Fruit fly (Drosophila melanogaster) whole organism, prepupa: ENCODE results near the gene Tlk.

Source experiments
- Blimp-1 ChIP-seq: fragments of 200-800 bp; sonication (Bioruptor generic); optimal IDR thresholded peaks from 3 replicates; lab custom pipeline; 2017; ENCODE audit warnings: missing biosample characterization, missing genetic modification characterization, mild to moderate bottlenecking, moderate library complexity, missing genetic modification reagents
- CG10631 ChIP-seq: fragments of 200-800 bp; sonication (Bioruptor generic); optimal IDR thresholded peaks from 2 replicates; lab custom pipeline; 2016; ENCODE audit warnings: missing biosample characterization, missing genetic modification characterization
- CG10669 ChIP-seq: fragments of 200-800 bp; sonication (Bioruptor generic); optimal IDR thresholded peaks from 3 replicates; lab custom pipeline; 2018; ENCODE audit warnings: missing biosample characterization, mild to moderate bottlenecking, missing genetic modification characterization, moderate library complexity
- CG11294 ChIP-seq: fragments of 200-800 bp; sonication (Bioruptor generic); IDR thresholded peaks from 2 replicates; pipeline ENCODE4 v1.3.6; 2022; ENCODE audit warnings: missing biosample characterization, missing genetic modification characterization
- CG11762 ChIP-seq: fragments of 200-800 bp; sonication (Bioruptor generic); optimal IDR thresholded peaks from 3 replicates; lab custom pipeline; 2016; ENCODE audit warnings: missing biosample characterization, missing genetic modification characterization; ENCODE audit not compliant: insufficient read depth
- CG15336 ChIP-seq: fragments of 200-800 bp; sonication (Bioruptor generic); IDR thresholded peaks from 2 replicates; pipeline ENCODE4 v1.3.6; 2022; ENCODE audit warnings: missing biosample characterization, missing genetic modification characterization
- CG1621 ChIP-seq: fragments of 200-800 bp; sonication (Bioruptor generic); optimal IDR thresholded peaks from 3 replicates; lab custom pipeline; 2018; ENCODE audit warnings: missing biosample characterization, mild to moderate bottlenecking, missing genetic modification characterization
- CG16779 ChIP-seq: fragments of 200-800 bp; sonication (Bioruptor generic); optimal IDR thresholded peaks from 3 replicates; lab custom pipeline; 2017; ENCODE audit warnings: missing biosample characterization, mild to moderate bottlenecking, missing genetic modification characterization
- CG3032 ChIP-seq: fragments of 200-800 bp; optimal IDR thresholded peaks from 2 replicates; lab custom pipeline; 2019; ENCODE audit warnings: missing biosample characterization, mild to moderate bottlenecking, missing genetic modification characterization, moderate library complexity
- CG3919 ChIP-seq: fragments of 200-800 bp; sonication (Bioruptor generic); optimal IDR thresholded peaks from 3 replicates; lab custom pipeline; 2016; ENCODE audit warnings: missing biosample characterization, missing genetic modification characterization
- CG4318 ChIP-seq: fragments of 200-800 bp; sonication (Bioruptor generic); optimal IDR thresholded peaks from 3 replicates; lab custom pipeline; 2017; ENCODE audit warnings: missing biosample characterization, mild to moderate bottlenecking, missing genetic modification characterization
- CG6163 ChIP-seq: fragments of 200-800 bp; sonication (Bioruptor generic); IDR thresholded peaks from 3 replicates; pipeline ENCODE4 v1.3.6; 2022; ENCODE audit warnings: missing biosample characterization, missing genetic modification characterization
- CG6276 ChIP-seq: fragments of 200-800 bp; sonication (Bioruptor generic); optimal IDR thresholded peaks from 2 replicates; lab custom pipeline; 2017; ENCODE audit warnings: missing biosample characterization, mild to moderate bottlenecking, missing genetic modification characterization
- CG6808 ChIP-seq: fragments of 200-800 bp; sonication (Bioruptor generic); optimal IDR thresholded peaks from 3 replicates; lab custom pipeline; 2017; ENCODE audit warnings: missing biosample characterization, missing genetic modification characterization, mild to moderate bottlenecking, moderate library complexity, missing genetic modification reagents
- CG7368 ChIP-seq: fragments of 200-800 bp; sonication (Bioruptor generic); optimal IDR thresholded peaks from 3 replicates; lab custom pipeline; 2016; ENCODE audit warnings: missing biosample characterization, missing genetic modification characterization
- CG8319 ChIP-seq: fragments of 200-800 bp; sonication (Bioruptor generic); optimal IDR thresholded peaks from 3 replicates; lab custom pipeline; 2016; ENCODE audit warnings: missing biosample characterization, missing genetic modification characterization
- CG8632 ChIP-seq: fragments of 200-800 bp; sonication (Bioruptor generic); optimal IDR thresholded peaks from 3 replicates; lab custom pipeline; 2016; ENCODE audit warnings: missing biosample characterization, missing genetic modification characterization
- Eip78C ChIP-seq: fragments of 200-800 bp; sonication (Bioruptor generic); peaks from one replicate; lab custom pipeline; 2016; ENCODE audit warnings: missing biosample characterization, missing genetic modification characterization
- Eip93F ChIP-seq: fragments of 200-800 bp; sonication (Bioruptor generic); optimal IDR thresholded peaks from 2 replicates; lab custom pipeline; 2016; ENCODE audit warnings: missing biosample characterization, mild to moderate bottlenecking, missing genetic modification characterization
- Ets21C ChIP-seq: fragments of 200-800 bp; sonication (Bioruptor generic); optimal IDR thresholded peaks from 3 replicates; lab custom pipeline; 2016; ENCODE audit warnings: missing biosample characterization, missing genetic modification characterization
- Hr38 ChIP-seq: sonication (Bioruptor generic); optimal IDR thresholded peaks from 2 replicates; lab custom pipeline; 2016; ENCODE audit warnings: missing biosample characterization, missing genetic modification characterization
- Hr4 ChIP-seq: fragments of 200-800 bp; sonication (Bioruptor generic); optimal IDR thresholded peaks from 3 replicates; lab custom pipeline; 2016; ENCODE audit warnings: missing biosample characterization, missing genetic modification characterization
- Lpt ChIP-seq: fragments of 200-800 bp; sonication (Bioruptor generic); optimal IDR thresholded peaks from 3 replicates; lab custom pipeline; 2016; ENCODE audit warnings: missing biosample characterization, missing genetic modification characterization
- Met ChIP-seq: fragments of 200-800 bp; sonication (Bioruptor generic); optimal IDR thresholded peaks from 3 replicates; lab custom pipeline; 2016; ENCODE audit warnings: missing biosample characterization, missing genetic modification characterization
- OdsH ChIP-seq: fragments of 200-800 bp; sonication (Bioruptor generic); optimal IDR thresholded peaks from 3 replicates; lab custom pipeline; 2016; ENCODE audit warnings: missing biosample characterization, missing genetic modification characterization
- Sox102F ChIP-seq: fragments of 200-800 bp; sonication (Bioruptor generic); optimal IDR thresholded peaks from 2 replicates; lab custom pipeline; 2016; ENCODE audit warnings: missing biosample characterization, mild to moderate bottlenecking, missing genetic modification characterization
- achi ChIP-seq: fragments of 200-800 bp; sonication (Bioruptor generic); optimal IDR thresholded peaks from 3 replicates; lab custom pipeline; 2016; ENCODE audit warnings: missing biosample characterization, missing genetic modification characterization
- acj6 ChIP-seq: fragments of 200-800 bp; sonication (Bioruptor generic); optimal IDR thresholded peaks from 3 replicates; lab custom pipeline; 2016; ENCODE audit warnings: missing biosample characterization, missing genetic modification characterization
- cyc ChIP-seq: fragments of 200-800 bp; sonication (Bioruptor generic); optimal IDR thresholded peaks from 3 replicates; lab custom pipeline; 2016; ENCODE audit warnings: missing biosample characterization, missing genetic modification characterization
- dac ChIP-seq: fragments of 200-800 bp; sonication (Bioruptor generic); optimal IDR thresholded peaks from 2 replicates; lab custom pipeline; 2017; ENCODE audit warnings: missing biosample characterization, mild to moderate bottlenecking, missing genetic modification characterization
- eg ChIP-seq: fragments of 200-800 bp; sonication (Bioruptor generic); IDR thresholded peaks from 3 replicates; pipeline ENCODE4 v1.3.6; 2022; ENCODE audit warnings: missing biosample characterization, missing genetic modification characterization
- esn ChIP-seq: fragments of 200-800 bp; sonication (Bioruptor generic); optimal IDR thresholded peaks from 2 replicates; lab custom pipeline; 2016; ENCODE audit warnings: missing biosample characterization, mild to moderate bottlenecking, missing genetic modification characterization, moderate library complexity
- fd59A ChIP-seq: fragments of 200-800 bp; sonication (Bioruptor generic); optimal IDR thresholded peaks from 2 replicates; lab custom pipeline; 2017; ENCODE audit warnings: missing biosample characterization, mild to moderate bottlenecking, missing genetic modification characterization, missing genetic modification reagents
- fd85E ChIP-seq: fragments of 200-800 bp; sonication (Bioruptor generic); optimal IDR thresholded peaks from 3 replicates; lab custom pipeline; 2016; ENCODE audit warnings: missing biosample characterization, missing genetic modification characterization
- fkh ChIP-seq: fragments of 200-800 bp; sonication (Bioruptor generic); optimal IDR thresholded peaks from 3 replicates; lab custom pipeline; 2017; ENCODE audit warnings: missing biosample characterization, mild to moderate bottlenecking, missing genetic modification characterization, moderate library complexity
- net ChIP-seq: fragments of 200-800 bp; sonication (Bioruptor generic); optimal IDR thresholded peaks from 3 replicates; lab custom pipeline; 2016; ENCODE audit warnings: missing biosample characterization, missing genetic modification characterization
- salr ChIP-seq, 2 experiments: fragments of 200-800 bp; sonication (Bioruptor generic); optimal IDR thresholded peaks; 3 replicates each; lab custom pipeline; 2016 to 2018; ENCODE audit warnings: missing biosample characterization in 2 of 2, missing genetic modification characterization in 2 of 2, mild to moderate bottlenecking in 1 of 2
- spab ChIP-seq: fragments of 200-800 bp; sonication (Bioruptor generic); optimal IDR thresholded peaks from 2 replicates; lab custom pipeline; 2017; ENCODE audit warnings: missing biosample characterization, mild to moderate bottlenecking, missing genetic modification characterization, missing genetic modification reagents
- ss ChIP-seq, 2 experiments: fragments of 200-800 bp; sonication (Bioruptor generic); optimal IDR thresholded peaks; 2 replicates in 1 of 2; 3 replicates in 1 of 2; lab custom pipeline; 2017 to 2018; ENCODE audit warnings: mild to moderate bottlenecking in 2 of 2, missing biosample characterization in 2 of 2, missing genetic modification characterization in 2 of 2, moderate library complexity in 1 of 2
- svp ChIP-seq: fragments of 200-800 bp; sonication (Bioruptor generic); peaks from one replicate; lab custom pipeline; 2016; ENCODE audit warnings: missing biosample characterization, missing genetic modification characterization

Tlk gene

dm6 chrX:3687837-3688375, 31.9 kb upstream of the Tlk start (continued):
- TF ChIP-seq CG8632 (GFP tag; lab: Kevin White, UChicago) = peak; percentile 56
- no peak for TF ChIP-seq fkh (GFP tag; lab: Kevin White, UChicago)
- TF ChIP-seq CG15336 = peak; percentile 91
- TF ChIP-seq acj6 (GFP tag; lab: Kevin White, UChicago) = peak; percentile 80
- peak; percentile 61 for TF ChIP-seq CG3032 (tag; lab: Kevin White, UChicago)
- TF ChIP-seq CG11294 (GFP tag; lab: Robert Waterston, UW) = peak; percentile 64
- peak; percentile 85 for TF ChIP-seq Hr4
- TF ChIP-seq OdsH (GFP tag; lab: Kevin White, UChicago) = peak; percentile 82
- peak; percentile 70 for TF ChIP-seq Lpt
- TF ChIP-seq Eip93F (GFP tag; lab: Kevin White, UChicago) = no peak
- peak; percentile 86 for TF ChIP-seq net (GFP tag; lab: Kevin White, UChicago)
- peak; percentile 77 for TF ChIP-seq CG6276 (GFP tag; lab: Kevin White, UChicago)
- TF ChIP-seq Ets21C (GFP tag; lab: Kevin White, UChicago) = peak; percentile 62
- peak; percentile 75 for TF ChIP-seq Sox102F (GFP tag; lab: Kevin White, UChicago)
- TF ChIP-seq CG6163 (GFP tag; lab: Robert Waterston, UW) = peak; percentile 92
- no peak for TF ChIP-seq Hr38
- peak; percentile 50 for TF ChIP-seq CG16779 (tag; lab: Kevin White, UChicago)
- peak; percentile 80 for TF ChIP-seq CG7368
- peak; percentile 90 for TF ChIP-seq svp (GFP tag; lab: Kevin White, UChicago)
- peak; percentile 68 for TF ChIP-seq CG11762 (GFP tag; lab: Kevin White, UChicago)
- peak; percentile 19 to 46 for TF ChIP-seq ss (GFP tag; optimal IDR thresholded peaks at IDR 0.05; lab: Kevin White, UChicago)
- peak; percentile 77 for TF ChIP-seq CG10669
- TF ChIP-seq dac (GFP tag; lab: Kevin White, UChicago) = peak; percentile 70
- peak; percentile 64 for TF ChIP-seq fd59A (GFP tag; lab: Kevin White, UChicago)
- peak; percentile 56 for TF ChIP-seq spab
- peak; percentile 53 to 75 for TF ChIP-seq salr (GFP tag; optimal IDR thresholded peaks at IDR 0.05; lab: Kevin White, UChicago)
- peak; percentile 92 for TF ChIP-seq Eip78C (GFP tag; lab: Kevin White, UChicago)
- peak; percentile 90 for TF ChIP-seq eg (GFP tag; lab: Robert Waterston, UW)
- peak; percentile 79 for TF ChIP-seq esn (GFP tag; lab: Kevin White, UChicago)
- TF ChIP-seq achi = peak; percentile 76
- peak; percentile 69 for TF ChIP-seq CG4318
- peak; percentile 81 for TF ChIP-seq Met
- peak; percentile 60 for TF ChIP-seq CG6808
- TF ChIP-seq fd85E = no peak
- TF ChIP-seq CG10631 (GFP tag; lab: Kevin White, UChicago) = peak; percentile 73

- TF ChIP-seq fd85E = no peak
- no peak for TF ChIP-seq CG8632 (GFP tag; lab: Kevin White, UChicago)
- no peak for TF ChIP-seq Blimp-1 (GFP tag; lab: Kevin White, UChicago)
- no peak for TF ChIP-seq CG8319 (GFP tag; lab: Kevin White, UChicago)
- TF ChIP-seq Eip93F (GFP tag; lab: Kevin White, UChicago) = no peak
- TF ChIP-seq CG4318 = no peak
- TF ChIP-seq cyc (GFP tag; lab: Kevin White, UChicago) = no peak
- TF ChIP-seq Met = no peak
- TF ChIP-seq CG1621 (tag; lab: Kevin White, UChicago) = no peak
- TF ChIP-seq CG3919 (GFP tag; lab: Kevin White, UChicago) = no peak
- no peak for TF ChIP-seq CG10669
- TF ChIP-seq CG15336 = no peak
Measured at dm6 chrX:3688576-3688975, 31.2 kb upstream of the Tlk start.
